Fruit fly (Drosophila melanogaster) Kc167 (cell line): ENCODE measurements around the gene btd.

Experiments
- Myc ChIP-seq: fragments of >200 bp; optimal IDR thresholded peaks from 2 replicates; lab custom pipeline; 2017; ENCODE audit warnings: missing external identifiers
- Sin3A ChIP-seq: fragments of >200 bp; optimal IDR thresholded peaks from 2 replicates; lab custom pipeline; 2018; ENCODE audit warnings: missing external identifiers
- h ChIP-seq: fragments of >200 bp; optimal IDR thresholded peaks from 3 replicates; lab custom pipeline; 2018; ENCODE audit warnings: missing external identifiers
- insv ChIP-seq: fragments of >200 bp; optimal IDR thresholded peaks from 3 replicates; lab custom pipeline; 2018; ENCODE audit warnings: missing external identifiers
- psq ChIP-seq: fragments of >200 bp; optimal IDR thresholded peaks from 2 replicates; lab custom pipeline; 2017; ENCODE audit warnings: missing external identifiers
- ttk ChIP-seq: sonication (Bioruptor generic); optimal IDR thresholded peaks from 2 replicates; lab custom pipeline; 2017; ENCODE audit warnings: missing external identifiers

dm6 chrX:9693720-9694386 is at the start of gene btd:
- TF ChIP-seq insv (lab: Kevin White, UChicago) (peak; percentile 2), ttk (lab: Kevin White, UChicago) (no peak), psq (no peak), h (lab: Kevin White, UChicago) (no peak), Myc (lab: Kevin White, UChicago) (no peak), Sin3A (lab: Kevin White, UChicago) (no peak)
